Worm (Caenorhabditis elegans) whole organism, dauer: Measurements from ENCODE around the gene ceh-79.

Source experiments
- unc-62 ChIP-seq: sonication (generic microtip); optimal IDR thresholded peaks from 2 replicates; lab custom pipeline; 2017; ENCODE audit warnings: missing biosample characterization, missing genetic modification reagents, missing genetic modification characterization

Gene ceh-79

ce11 chrV:13301443-13301842 lies at the start of gene ceh-79:
Gene ceh-79 (plus strand): TSS chrV:13301833.
- no peak for TF ChIP-seq unc-62 (GFP tag; lab: Kevin White, UChicago)

- TF ChIP-seq unc-62 (GFP tag; lab: Kevin White, UChicago): no peak
These were observed 48.8 kb upstream of the ceh-79 start for ce11 chrV:13252862-13253261.

- no peak for TF ChIP-seq unc-62 (GFP tag; lab: Kevin White, UChicago)
These were observed 42.7 kb upstream of the ceh-79 start, which contains the start of gene C34D1.4 for ce11 chrV:13258909-13259361. Gene C34D1.4 (minus strand): TSS chrV:13259311.

- TF ChIP-seq unc-62 (GFP tag; lab: Kevin White, UChicago): no peak
These were observed 42.1 kb upstream of the ceh-79 start for ce11 chrV:13259527-13259926.

ce11 chrV:13262781-13263318 lies 38.8 kb upstream of the ceh-79 start:
- no peak for TF ChIP-seq unc-62 (GFP tag; lab: Kevin White, UChicago)

ce11 chrV:13264245-13264644 lies 37.4 kb upstream of the ceh-79 start, which contains the start of gene zip-5:
Gene zip-5 (plus strand): TSS chrV:13264545.
- no peak for TF ChIP-seq unc-62 (GFP tag; lab: Kevin White, UChicago)

ce11 chrV:13265628-13266027 lies 36.0 kb upstream of the ceh-79 start:
- no peak for TF ChIP-seq unc-62 (GFP tag; lab: Kevin White, UChicago)

- TF ChIP-seq unc-62 (GFP tag; lab: Kevin White, UChicago): no peak
These were observed 35.0 kb upstream of the ceh-79 start for ce11 chrV:13266630-13267029.

ce11 chrV:13268032-13268431 lies 33.6 kb upstream of the ceh-79 start:
- TF ChIP-seq unc-62 (GFP tag; lab: Kevin White, UChicago): no peak

ce11 chrV:13269228-13269630 lies 32.4 kb upstream of the ceh-79 start:
- TF ChIP-seq unc-62 (GFP tag; lab: Kevin White, UChicago): no peak

- no peak for TF ChIP-seq unc-62 (GFP tag; lab: Kevin White, UChicago)
These were observed 29.4 kb upstream of the ceh-79 start for ce11 chrV:13272275-13272674.

- TF ChIP-seq unc-62 (GFP tag; lab: Kevin White, UChicago): no peak
These were observed 28.3 kb upstream of the ceh-79 start for ce11 chrV:13273302-13273701.

- no peak for TF ChIP-seq unc-62 (GFP tag; lab: Kevin White, UChicago)
These were observed 27.0 kb upstream of the ceh-79 start for ce11 chrV:13274615-13275014.

ce11 chrV:13275959-13276358 lies 25.7 kb upstream of the ceh-79 start, which contains the start of gene F32F2.4:
Gene F32F2.4 (plus strand): TSS chrV:13276259.
- TF ChIP-seq unc-62 (GFP tag; lab: Kevin White, UChicago): no peak

- no peak for TF ChIP-seq unc-62 (GFP tag; lab: Kevin White, UChicago)
These were observed 21.3 kb upstream of the ceh-79 start for ce11 chrV:13280382-13280781.

- no peak for TF ChIP-seq unc-62 (GFP tag; lab: Kevin White, UChicago)
These were observed 18.7 kb upstream of the ceh-79 start for ce11 chrV:13282958-13283357.

- no peak for TF ChIP-seq unc-62 (GFP tag; lab: Kevin White, UChicago)
These were observed 16.3 kb upstream of the ceh-79 start for ce11 chrV:13285284-13285683.
